Worm (Caenorhabditis elegans) whole organism, young adult: Measurements from ENCODE around the gene zipt-7.1.
A peak's percentile ranks its signal among the peaks of the same experiment; 100 is the strongest.

Experiments
- B0336.3 ChIP-seq: fragments of 200-800 bp; sonication (Bioruptor generic); IDR thresholded peaks from 2 replicates; pipeline ENCODE4 v1.3.6; 2022; ENCODE audit warnings: missing genetic modification characterization, missing compliant biosample characterization
- F22D6.2 ChIP-seq: sonication (generic microtip); optimal IDR thresholded peaks from 2 replicates; lab custom pipeline; 2016; ENCODE audit warnings: mild to moderate bottlenecking, missing genetic modification characterization, missing compliant biosample characterization
- F39B2.1 ChIP-seq: fragments of 200-800 bp; sonication (Bioruptor generic); IDR thresholded peaks from 2 replicates; pipeline ENCODE4 v1.3.6; 2022; ENCODE audit warnings: missing genetic modification reagents, missing genetic modification characterization, missing compliant biosample characterization
- F55B11.4 ChIP-seq: sonication (generic microtip); optimal IDR thresholded peaks from 2 replicates; lab custom pipeline; 2016; ENCODE audit warnings: missing compliant biosample characterization, missing genetic modification characterization, borderline replicate concordance; ENCODE audit not compliant: insufficient read depth
- F57C9.4 ChIP-seq: sonication (generic microtip); optimal IDR thresholded peaks from 2 replicates; lab custom pipeline; 2017; ENCODE audit warnings: mild to moderate bottlenecking, missing genetic modification characterization, missing compliant biosample characterization
- Y53G8AR.9 ChIP-seq: fragments of 200-800 bp; sonication (Bioruptor generic); conservative IDR thresholded peaks from 2 replicates; pipeline ENCODE4 v1.3.6; 2022; ENCODE audit warnings: missing genetic modification reagents, missing genetic modification characterization, missing compliant biosample characterization
- Y67H2A.10 ChIP-seq: fragments of 200-800 bp; sonication (Bioruptor generic); conservative IDR thresholded peaks from 2 replicates; pipeline ENCODE4 v1.3.6; 2022; ENCODE audit warnings: missing genetic modification reagents, missing genetic modification characterization, missing compliant biosample characterization
- Y95B8A.8 ChIP-seq: fragments of 200-800 bp; sonication (Bioruptor generic); IDR thresholded peaks from 2 replicates; pipeline ENCODE4 v1.3.6; 2022; ENCODE audit warnings: missing genetic modification reagents, missing genetic modification characterization, missing compliant biosample characterization
- akir-1 ChIP-seq: fragments of 200-800 bp; sonication (Bioruptor generic); optimal IDR thresholded peaks from 2 replicates; lab custom pipeline; 2018; ENCODE audit warnings: mild to moderate bottlenecking, missing genetic modification characterization, moderate library complexity, missing compliant biosample characterization
- attf-3 ChIP-seq: fragments of 200-800 bp; sonication (Bioruptor generic); conservative IDR thresholded peaks from 2 replicates; pipeline ENCODE4 v1.3.6; 2022; ENCODE audit warnings: missing genetic modification reagents, missing genetic modification characterization, missing compliant biosample characterization
- attf-6 ChIP-seq: fragments of 200-800 bp; sonication (Bioruptor generic); IDR thresholded peaks from 2 replicates; pipeline ENCODE4 v1.3.6; 2022; ENCODE audit warnings: missing genetic modification reagents, missing genetic modification characterization, missing compliant biosample characterization
- bed-1 ChIP-seq: fragments of 200-800 bp; sonication (Bioruptor generic); IDR thresholded peaks from 2 replicates; pipeline ENCODE4 v1.3.6; 2022; ENCODE audit warnings: missing genetic modification reagents, missing genetic modification characterization, missing compliant biosample characterization
- cebp-1 ChIP-seq, 2 experiments: fragments of 200-800 bp in 1 of 2; sonication (Bioruptor generic) in 1 of 2; sonication (generic microtip) in 1 of 2; IDR thresholded peaks in 1 of 2; optimal IDR thresholded peaks in 1 of 2; 2 replicates each; pipeline versions ENCODE4 v1.3.6 to Lab custom; 2017 to 2022; ENCODE audit warnings: missing compliant biosample characterization in 2 of 2, missing genetic modification characterization in 2 of 2, mild to moderate bottlenecking in 1 of 2, missing genetic modification reagents in 1 of 2, moderate library complexity in 1 of 2
- ceh-100 ChIP-seq: fragments of 200-800 bp; sonication (Bioruptor generic); IDR thresholded peaks from 2 replicates; pipeline ENCODE4 v1.3.6; 2022; ENCODE audit warnings: missing genetic modification reagents, missing genetic modification characterization, missing compliant biosample characterization
- ceh-27 ChIP-seq: fragments of 200-800 bp; sonication (Bioruptor generic); optimal IDR thresholded peaks from 2 replicates; lab custom pipeline; 2018; ENCODE audit warnings: mild to moderate bottlenecking, missing genetic modification characterization, moderate library complexity, missing compliant biosample characterization
- ceh-58 ChIP-seq: fragments of 200-800 bp; sonication (Bioruptor generic); IDR thresholded peaks from 2 replicates; pipeline ENCODE4 v1.3.6; 2022; ENCODE audit warnings: missing genetic modification characterization, missing compliant biosample characterization
- egl-44 ChIP-seq: fragments of 200-800 bp; sonication (Bioruptor generic); IDR thresholded peaks from 2 replicates; pipeline ENCODE4 v1.3.6; 2022; ENCODE audit warnings: missing genetic modification reagents, missing genetic modification characterization, missing compliant biosample characterization
- hlh-26 ChIP-seq: fragments of 200-800 bp; sonication (Bioruptor generic); conservative IDR thresholded peaks from 2 replicates; pipeline ENCODE4 v1.3.6; 2022; ENCODE audit warnings: missing genetic modification reagents, missing genetic modification characterization, missing compliant biosample characterization
- hsf-1 ChIP-seq: fragments of 200-800 bp; sonication (Bioruptor generic); IDR thresholded peaks from 2 replicates; pipeline ENCODE4 v1.3.6; 2022; ENCODE audit warnings: missing genetic modification reagents, missing genetic modification characterization, missing compliant biosample characterization
- lag-1 ChIP-seq: fragments of 200-800 bp; sonication (Bioruptor generic); IDR thresholded peaks from 2 replicates; pipeline ENCODE4 v1.3.6; 2022; ENCODE audit warnings: missing genetic modification reagents, missing genetic modification characterization, missing compliant biosample characterization
- lin-26 ChIP-seq: fragments of 200-800 bp; sonication (Bioruptor generic); IDR thresholded peaks from 2 replicates; pipeline ENCODE4 v1.3.6; 2022; ENCODE audit warnings: missing genetic modification reagents, missing genetic modification characterization, missing compliant biosample characterization
- lin-40 ChIP-seq: sonication (generic microtip); optimal IDR thresholded peaks from 2 replicates; lab custom pipeline; 2016; ENCODE audit warnings: missing genetic modification characterization, mild to moderate bottlenecking, missing compliant biosample characterization, missing genotype, missing genetic modification reagents
- lsy-27 ChIP-seq: sonication (generic microtip); optimal IDR thresholded peaks from 2 replicates; lab custom pipeline; 2017; ENCODE audit warnings: missing genetic modification characterization, mild to moderate bottlenecking, missing compliant biosample characterization, antibody characterized with exemption, missing genotype, borderline replicate concordance; ENCODE audit not compliant: insufficient read depth
- madf-10 ChIP-seq: sonication (generic microtip); optimal IDR thresholded peaks from 2 replicates; lab custom pipeline; 2016; ENCODE audit warnings: mild to moderate bottlenecking, missing genetic modification characterization, missing compliant biosample characterization
- madf-6 ChIP-seq: fragments of 200-800 bp; sonication (Bioruptor generic); IDR thresholded peaks from 2 replicates; pipeline ENCODE4 v1.3.6; 2022; ENCODE audit warnings: missing genetic modification reagents, missing genetic modification characterization, missing compliant biosample characterization
- nfya-1 ChIP-seq: sonication (generic microtip); optimal IDR thresholded peaks from 2 replicates; lab custom pipeline; 2017; ENCODE audit warnings: antibody characterized with exemption, missing compliant biosample characterization, missing genetic modification characterization, borderline replicate concordance; ENCODE audit not compliant: insufficient read depth
- nfyb-1 ChIP-seq: fragments of 200-800 bp; sonication (Bioruptor generic); IDR thresholded peaks from 2 replicates; pipeline ENCODE4 v1.3.6; 2022; ENCODE audit warnings: missing genetic modification reagents, missing genetic modification characterization, missing compliant biosample characterization
- nhr-179 ChIP-seq: sonication (generic microtip); optimal IDR thresholded peaks from 2 replicates; lab custom pipeline; 2016; ENCODE audit warnings: mild to moderate bottlenecking, missing genetic modification characterization, missing compliant biosample characterization
- pha-4 ChIP-seq: fragments of 150-350 bp; sonication (generic microtip); optimal IDR thresholded peaks from 2 replicates; lab custom pipeline; 2014; ENCODE audit warnings: missing biosample characterization, missing genetic modification reagents, missing genetic modification characterization
- rcor-1 ChIP-seq: fragments of 200-800 bp; sonication (Bioruptor generic); IDR thresholded peaks from 2 replicates; pipeline ENCODE4 v1.3.6; 2022; ENCODE audit warnings: missing genetic modification reagents, missing genetic modification characterization, missing compliant biosample characterization
- repo-1 ChIP-seq: sonication (generic microtip); optimal IDR thresholded peaks from 2 replicates; lab custom pipeline; 2017; ENCODE audit warnings: mild to moderate bottlenecking, missing genetic modification characterization, missing compliant biosample characterization
- sdz-38 ChIP-seq: sonication (generic microtip); optimal IDR thresholded peaks from 2 replicates; lab custom pipeline; 2016; ENCODE audit warnings: missing genotype, missing genetic modification characterization, missing compliant biosample characterization
- snpc-1.1 ChIP-seq: sonication (generic microtip); optimal IDR thresholded peaks from 2 replicates; lab custom pipeline; 2017; ENCODE audit warnings: missing genetic modification characterization, mild to moderate bottlenecking, missing compliant biosample characterization, antibody characterized with exemption, moderate library complexity, missing genotype, missing genetic modification reagents; ENCODE audit not compliant: insufficient read depth
- snpc-1.3 ChIP-seq: sonication (generic microtip); optimal IDR thresholded peaks from 2 replicates; lab custom pipeline; 2017; ENCODE audit warnings: missing genetic modification characterization, mild to moderate bottlenecking, missing compliant biosample characterization, antibody characterized with exemption, moderate library complexity, missing genotype, missing genetic modification reagents; ENCODE audit not compliant: insufficient read depth
- snpc-3.4 ChIP-seq: sonication (generic microtip); optimal IDR thresholded peaks from 2 replicates; lab custom pipeline; 2017; ENCODE audit warnings: missing genetic modification characterization, mild to moderate bottlenecking, missing compliant biosample characterization, antibody characterized with exemption, moderate library complexity, missing genotype, missing genetic modification reagents
- snpc-4 ChIP-seq, 5 experiments: fragments of 150-350 bp in 1 of 5; sonication (generic microtip) in 4 of 5; optimal IDR thresholded peaks; 2 replicates each; lab custom pipeline; 2014 to 2018; ENCODE audit warnings: missing genetic modification characterization in 5 of 5, missing biosample characterization in 3 of 5, antibody characterized with exemption in 2 of 5, mild to moderate bottlenecking in 2 of 5, missing compliant biosample characterization in 2 of 5, missing genotype in 2 of 5, moderate library complexity in 2 of 5, missing genetic modification reagents in 1 of 5
- somi-1 ChIP-seq: fragments of 200-800 bp; sonication (Bioruptor generic); optimal IDR thresholded peaks from 2 replicates; lab custom pipeline; 2018; ENCODE audit warnings: mild to moderate bottlenecking, missing genetic modification characterization, missing compliant biosample characterization
- xnd-1 ChIP-seq: sonication (generic microtip); optimal IDR thresholded peaks from 2 replicates; lab custom pipeline; 2016; ENCODE audit warnings: missing genotype, missing genetic modification reagents, missing genetic modification characterization, missing compliant biosample characterization
- zfh-2 ChIP-seq: fragments of 200-800 bp; sonication (Bioruptor generic); conservative IDR thresholded peaks from 2 replicates; pipeline ENCODE4 v1.3.6; 2022; ENCODE audit warnings: missing genetic modification reagents, missing genetic modification characterization, missing compliant biosample characterization
- ztf-18 ChIP-seq: sonication (generic microtip); optimal IDR thresholded peaks from 2 replicates; lab custom pipeline; 2016; ENCODE audit warnings: missing genotype, mild to moderate bottlenecking, missing genetic modification characterization, missing compliant biosample characterization
- ztf-3 ChIP-seq: fragments of 200-800 bp; sonication (Bioruptor generic); optimal IDR thresholded peaks from 2 replicates; lab custom pipeline; 2018; ENCODE audit warnings: mild to moderate bottlenecking, missing genetic modification characterization, missing compliant biosample characterization

The zipt-7.1 gene

ce11 chrIV:17279592-17280440 lies 8.1 kb downstream of the zipt-7.1 start (continued):
- TF ChIP-seq nhr-179 (tag; lab: Kevin White, UChicago) (no peak), Y67H2A.10 (GFP tag; lab: Robert Waterston, UW) (no peak), hsf-1 (peak; percentile 77), attf-3 (GFP tag; lab: Robert Waterston, UW) (no peak), ceh-100 (GFP tag; lab: Robert Waterston, UW) (peak; percentile 31; the same call in 1 of the 2 replicates), pha-4 (no peak), ceh-58 (GFP tag; lab: Robert Waterston, UW) (peak; percentile 71), rcor-1 (GFP tag; lab: Robert Waterston, UW) (peak; percentile 7; the same call in 1 of the 2 replicates), somi-1 (GFP tag; lab: Kevin White, UChicago) (no peak), lin-26 (peak; percentile 64), sdz-38 (tag; lab: Kevin White, UChicago) (no peak), repo-1 (tag; lab: Kevin White, UChicago) (no peak), snpc-1.3 (tag; lab: Kevin White, UChicago) (no peak), lsy-27 (tag; lab: Kevin White, UChicago) (no peak), F22D6.2 (tag; lab: Kevin White, UChicago) (no peak), ztf-3 (GFP tag; lab: Kevin White, UChicago) (no peak), Y95B8A.8 (GFP tag; lab: Robert Waterston, UW) (peak; percentile 65; the same call in 1 of the 2 replicates), madf-10 (no peak), xnd-1 (tag; lab: Kevin White, UChicago) (no peak), cebp-1 (GFP tag; IDR thresholded peaks at IDR 0.05; lab: Robert Waterston, UW) (peak; percentile 7; the same call in 1 of the 2 replicates), cebp-1 (tag; optimal IDR thresholded peaks at IDR 0.05; lab: Kevin White, UChicago) (peak; percentile 33), snpc-3.4 (no peak), ztf-18 (peak; percentile 20), nfyb-1 (GFP tag; lab: Robert Waterston, UW) (0 out of 2 replicates have a peak, but pooled peaks have one; percentile 9), Y53G8AR.9 (GFP tag; lab: Robert Waterston, UW) (peak; percentile 70), nfya-1 (tag; lab: Kevin White, UChicago) (no peak), ceh-27 (GFP tag; lab: Kevin White, UChicago) (no peak), madf-6 (GFP tag; lab: Robert Waterston, UW) (peak; percentile 67; the same call in 1 of the 2 replicates), lin-40 (tag; lab: Kevin White, UChicago) (no peak), lag-1 (no peak), F57C9.4 (no peak), snpc-1.1 (tag; lab: Kevin White, UChicago) (no peak)

ce11 chrIV:17278861-17279591 lies 8.9 kb downstream of the zipt-7.1 start, which contains the start of gene hsp-1:
Gene hsp-1 (plus strand): TSS chrIV:17278959.
- TF ChIP-seq Y95B8A.8 (GFP tag; lab: Robert Waterston, UW) (0 out of 2 replicates have a peak, but pooled peaks have one; percentile 66), akir-1 (GFP tag; lab: Kevin White, UChicago) (no peak), attf-6 (GFP tag; lab: Robert Waterston, UW) (peak; percentile 63; the same call in 1 of the 2 replicates), egl-44 (GFP tag; lab: Robert Waterston, UW) (peak; percentile 14; the same call in 1 of the 2 replicates), zfh-2 (peak; percentile 81; the same call in 1 of the 2 replicates), F39B2.1 (peak; percentile 33; the same call in 1 of the 2 replicates), F55B11.4 (tag; lab: Kevin White, UChicago) (peak; percentile 12), lin-26 (no peak; the same call in 1 of the 2 replicates), madf-6 (GFP tag; lab: Robert Waterston, UW) (peak; percentile 25; the same call in 1 of the 2 replicates), bed-1 (no peak), hlh-26 (GFP tag; lab: Robert Waterston, UW) (no peak), B0336.3 (peak; percentile 13), ceh-100 (GFP tag; lab: Robert Waterston, UW) (peak; percentile 10; the same call in 1 of the 2 replicates), snpc-4 (GFP tag; optimal IDR thresholded peaks at IDR 0.05; lab: Kevin White, UChicago) (no peak), snpc-4 (tag; optimal IDR thresholded peaks at IDR 0.05; lab: Kevin White, UChicago) (peak in 1 of 4 experiments; percentile 33)
